Fruit fly (Drosophila melanogaster) whole organism, wandering third instar larva: ENCODE measurements around the gene Srp19.

Source experiments
- CG9705 ChIP-seq: fragments of 200-800 bp; sonication (Bioruptor generic); optimal IDR thresholded peaks from 2 replicates; lab custom pipeline; 2018; ENCODE audit warnings: missing biosample characterization, mild to moderate bottlenecking, missing genetic modification characterization
- N ChIP-seq: fragments of >200 bp; optimal IDR thresholded peaks from 2 replicates; lab custom pipeline; 2018; ENCODE audit warnings: missing biosample characterization, missing external identifiers, missing genetic modification characterization
- OdsH ChIP-seq: fragments of 200-800 bp; sonication (Bioruptor generic); optimal IDR thresholded peaks from 2 replicates; lab custom pipeline; 2016; ENCODE audit warnings: missing biosample characterization, mild to moderate bottlenecking, missing genetic modification characterization
- brk ChIP-seq: fragments of 200-800 bp; sonication (Bioruptor generic); optimal IDR thresholded peaks from 2 replicates; lab custom pipeline; 2016; ENCODE audit warnings: missing biosample characterization, mild to moderate bottlenecking, missing genetic modification characterization
- h ChIP-seq: fragments of 200-800 bp; sonication (Bioruptor generic); optimal IDR thresholded peaks from 3 replicates; lab custom pipeline; 2016; ENCODE audit warnings: missing biosample characterization, mild to moderate bottlenecking, missing genetic modification characterization
- lola ChIP-seq: fragments of >200 bp; optimal IDR thresholded peaks from 2 replicates; lab custom pipeline; 2017; ENCODE audit warnings: missing biosample characterization, missing genetic modification characterization
- psq ChIP-seq: fragments of 200-800 bp; sonication (Bioruptor generic); optimal IDR thresholded peaks from 3 replicates; lab custom pipeline; 2017; ENCODE audit warnings: missing biosample characterization, mild to moderate bottlenecking, missing genetic modification characterization, moderate library complexity
- sage ChIP-seq: fragments of 200-800 bp; sonication (Bioruptor generic); optimal IDR thresholded peaks from 2 replicates; lab custom pipeline; 2016; ENCODE audit warnings: missing biosample characterization, mild to moderate bottlenecking, missing genetic modification characterization
- sv ChIP-seq: fragments of 200-800 bp; sonication (Bioruptor generic); optimal IDR thresholded peaks from 3 replicates; lab custom pipeline; 2016; ENCODE audit warnings: missing biosample characterization, missing genetic modification characterization
- usp ChIP-seq: fragments of >200 bp; optimal IDR thresholded peaks from 2 replicates; lab custom pipeline; 2017; ENCODE audit warnings: missing biosample characterization, missing genetic modification characterization
- woc ChIP-seq: sonication (Bioruptor generic); optimal IDR thresholded peaks from 2 replicates; lab custom pipeline; 2016; ENCODE audit warnings: missing biosample characterization, mild to moderate bottlenecking, missing genetic modification characterization

DNA sequence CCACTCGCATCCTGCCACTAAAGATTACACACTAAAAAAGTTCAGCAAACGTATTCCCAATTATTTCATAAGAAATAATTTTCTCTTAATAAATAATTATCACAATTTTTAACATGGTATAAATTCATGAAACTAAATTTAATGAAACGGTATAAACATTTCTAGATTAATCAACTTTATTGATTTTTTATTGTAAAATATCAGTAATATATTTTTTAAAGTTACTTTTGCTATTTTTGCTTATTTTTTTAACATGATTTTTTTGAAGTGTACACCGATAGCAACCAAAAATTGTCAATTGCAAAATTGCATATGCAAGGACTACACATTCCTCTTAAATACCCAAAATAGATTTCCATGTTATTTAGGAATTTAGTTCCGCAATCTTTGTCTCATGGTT lies 33.7 kb downstream of the Srp19 start:
- TF ChIP-seq sv (GFP tag; lab: Kevin White, UChicago) (no peak), usp (GFP tag; lab: Kevin White, UChicago) (no peak), sage (GFP tag; lab: Kevin White, UChicago) (no peak), OdsH (GFP tag; lab: Kevin White, UChicago) (no peak), psq (GFP tag; lab: Kevin White, UChicago) (no peak), CG9705 (no peak), brk (GFP tag; lab: Kevin White, UChicago) (no peak), N (GFP tag; lab: Kevin White, UChicago) (no peak), lola (GFP tag; lab: Kevin White, UChicago) (no peak), woc (GFP tag; lab: Kevin White, UChicago) (no peak), h (GFP tag; lab: Kevin White, UChicago) (no peak)
